Worm (Caenorhabditis elegans) whole organism, L4 larva: ENCODE results near the gene nep-2.

Source experiments
- F10B5.3 ChIP-seq: sonication (generic microtip); optimal IDR thresholded peaks from 2 replicates; lab custom pipeline; 2016; ENCODE audit warnings: mild to moderate bottlenecking, missing genetic modification characterization, missing compliant biosample characterization
- F37D6.2 ChIP-seq: sonication (generic microtip); optimal IDR thresholded peaks from 2 replicates; lab custom pipeline; 2016; ENCODE audit warnings: mild to moderate bottlenecking, missing genetic modification characterization, missing compliant biosample characterization
- Y48G9A.11 ChIP-seq: fragments of 200-800 bp; sonication (Bioruptor generic); IDR thresholded peaks from 2 replicates; pipeline ENCODE4 v1.3.6; 2022; ENCODE audit warnings: missing genetic modification reagents, missing genetic modification characterization, missing compliant biosample characterization
- ama-1 ChIP-seq: fragments of 150-350 bp; optimal IDR thresholded peaks from 2 replicates; lab custom pipeline; 2014; ENCODE audit warnings: inconsistent platforms, mixed read lengths
- arid-1 ChIP-seq: fragments of 200-800 bp; sonication (Bioruptor generic); conservative IDR thresholded peaks from 2 replicates; pipeline ENCODE4 v1.3.6; 2022; ENCODE audit warnings: missing genetic modification reagents, missing genetic modification characterization, missing compliant biosample characterization
- ceh-20 ChIP-seq: fragments of 200-800 bp; sonication (Bioruptor generic); IDR thresholded peaks from 2 replicates; pipeline ENCODE4 v1.3.6; 2022; ENCODE audit warnings: missing genetic modification reagents, missing genetic modification characterization, missing compliant biosample characterization
- ceh-32 ChIP-seq: sonication (generic microtip); optimal IDR thresholded peaks from 2 replicates; lab custom pipeline; 2016; ENCODE audit warnings: mild to moderate bottlenecking, missing genetic modification characterization, missing compliant biosample characterization; ENCODE audit not compliant: poor library complexity
- ceh-44 ChIP-seq: fragments of 200-800 bp; sonication (Bioruptor generic); IDR thresholded peaks from 2 replicates; pipeline ENCODE4 v1.3.6; 2022; ENCODE audit warnings: missing genetic modification reagents, missing genetic modification characterization, missing compliant biosample characterization
- ces-1 ChIP-seq: fragments of 150-350 bp; sonication (generic microtip); optimal IDR thresholded peaks from 4 replicates; lab custom pipeline; 2014; ENCODE audit warnings: missing biosample characterization, missing genetic modification reagents, missing genetic modification characterization
- daf-16 ChIP-seq, 3 experiments: sonication (generic microtip); optimal IDR thresholded peaks; 2 replicates each; lab custom pipeline; 2016 to 2017; ENCODE audit warnings: missing genetic modification characterization in 3 of 3, missing genetic modification reagents in 3 of 3, mild to moderate bottlenecking in 2 of 3, missing compliant biosample characterization in 2 of 3, missing biosample characterization in 1 of 3, moderate library complexity in 1 of 3
- daf-19 ChIP-seq: fragments of 200-800 bp; sonication (Bioruptor generic); conservative IDR thresholded peaks from 2 replicates; pipeline ENCODE4 v1.3.6; 2022; ENCODE audit warnings: missing genetic modification characterization, missing compliant biosample characterization
- dmd-6 ChIP-seq: fragments of 200-800 bp; sonication (Bioruptor generic); IDR thresholded peaks from 2 replicates; pipeline ENCODE4 v1.3.6; 2022; ENCODE audit warnings: missing genetic modification reagents, missing genetic modification characterization, missing compliant biosample characterization
- dmd-9 ChIP-seq: fragments of 200-800 bp; sonication (Bioruptor generic); IDR thresholded peaks from 2 replicates; pipeline ENCODE4 v1.3.6; 2022; ENCODE audit warnings: missing genetic modification reagents, missing genetic modification characterization, missing compliant biosample characterization
- duxl-1 ChIP-seq: sonication (generic microtip); optimal IDR thresholded peaks from 2 replicates; lab custom pipeline; 2016; ENCODE audit warnings: mild to moderate bottlenecking, missing genetic modification characterization, moderate library complexity, missing compliant biosample characterization; ENCODE audit not compliant: poor library complexity
- dve-1 ChIP-seq: sonication (generic microtip); optimal IDR thresholded peaks from 2 replicates; lab custom pipeline; 2017; ENCODE audit warnings: antibody characterized with exemption, mild to moderate bottlenecking, missing genetic modification characterization, missing compliant biosample characterization; ENCODE audit not compliant: insufficient read depth
- hlh-11 ChIP-seq: fragments of 200-800 bp; sonication (Bioruptor generic); optimal IDR thresholded peaks from 2 replicates; lab custom pipeline; 2018; ENCODE audit warnings: mild to moderate bottlenecking, missing genetic modification characterization, missing compliant biosample characterization
- lin-1 ChIP-seq: fragments of 200-800 bp; sonication (Bioruptor generic); IDR thresholded peaks from 2 replicates; pipeline ENCODE4 v1.3.6; 2022; ENCODE audit warnings: missing genetic modification reagents, missing genetic modification characterization, missing compliant biosample characterization
- lin-13 ChIP-seq: fragments of 150-350 bp; optimal IDR thresholded peaks from 2 replicates; lab custom pipeline; 2014; ENCODE audit warnings: missing biosample characterization, missing genetic modification reagents, missing genetic modification characterization
- lin-15B ChIP-seq: fragments of 150-350 bp; sonication (generic microtip); optimal IDR thresholded peaks from 3 replicates; lab custom pipeline; 2014; ENCODE audit warnings: missing biosample characterization, missing genetic modification characterization
- lir-3 ChIP-seq: sonication (generic microtip); optimal IDR thresholded peaks from 2 replicates; lab custom pipeline; 2016; ENCODE audit warnings: mild to moderate bottlenecking, missing genetic modification characterization, missing compliant biosample characterization
- lsy-2 ChIP-seq, 2 experiments: fragments of 150-350 bp in 1 of 2; sonication (generic microtip) in 1 of 2; optimal IDR thresholded peaks; 2 replicates each; lab custom pipeline; 2014 to 2017; ENCODE audit warnings: missing biosample characterization in 2 of 2, missing genetic modification characterization in 2 of 2
- madf-5 ChIP-seq, 2 experiments: fragments of 200-800 bp; sonication (Bioruptor generic); IDR thresholded peaks; 2 replicates each; pipeline ENCODE4 v1.3.6; 2022; ENCODE audit warnings: missing compliant biosample characterization in 2 of 2, missing genetic modification characterization in 2 of 2
- mes-2 ChIP-seq: sonication (generic microtip); optimal IDR thresholded peaks from 2 replicates; lab custom pipeline; 2016; ENCODE audit warnings: missing genotype, mild to moderate bottlenecking, missing genetic modification characterization, missing compliant biosample characterization; ENCODE audit not compliant: poor library complexity, severe bottlenecking
- mxl-2 ChIP-seq: fragments of 200-800 bp; sonication (Bioruptor generic); conservative IDR thresholded peaks from 2 replicates; pipeline ENCODE4 v1.3.6; 2022; ENCODE audit warnings: missing genetic modification reagents, missing genetic modification characterization, missing compliant biosample characterization
- nhr-237 ChIP-seq: sonication (generic microtip); optimal IDR thresholded peaks from 2 replicates; lab custom pipeline; 2017; ENCODE audit warnings: missing biosample characterization, missing genetic modification characterization
- nhr-28 ChIP-seq: fragments of 150-350 bp; optimal IDR thresholded peaks from 2 replicates; lab custom pipeline; 2014; ENCODE audit warnings: missing biosample characterization, missing genetic modification characterization
- nhr-48 ChIP-seq: sonication (generic microtip); optimal IDR thresholded peaks from 2 replicates; lab custom pipeline; 2016; ENCODE audit warnings: mild to moderate bottlenecking, missing genetic modification characterization, missing compliant biosample characterization
- nhr-6 ChIP-seq: fragments of 150-350 bp; optimal IDR thresholded peaks from 2 replicates; lab custom pipeline; 2014; ENCODE audit warnings: missing biosample characterization, missing genetic modification characterization
- pha-4 ChIP-seq, 2 experiments: fragments of 150-350 bp in 1 of 2; fragments of 200-800 bp in 1 of 2; sonication (Bioruptor generic) in 1 of 2; IDR thresholded peaks in 1 of 2; optimal IDR thresholded peaks in 1 of 2; 2 replicates each; pipeline versions ENCODE4 v1.3.6 to Lab custom; 2014 to 2022; ENCODE audit warnings: missing genetic modification characterization in 2 of 2, missing genetic modification reagents in 2 of 2, missing biosample characterization in 1 of 2, missing compliant biosample characterization in 1 of 2
- saeg-2 ChIP-seq: fragments of 200-800 bp; sonication (Bioruptor generic); IDR thresholded peaks from 2 replicates; pipeline ENCODE4 v1.3.6; 2022; ENCODE audit warnings: missing genetic modification reagents, missing genetic modification characterization, missing compliant biosample characterization
- sdz-12 ChIP-seq: fragments of 200-800 bp; sonication (Bioruptor generic); optimal IDR thresholded peaks from 2 replicates; lab custom pipeline; 2018; ENCODE audit warnings: mild to moderate bottlenecking, missing genetic modification characterization, missing compliant biosample characterization
- set-16 ChIP-seq: fragments of 200-800 bp; sonication (Bioruptor generic); IDR thresholded peaks from 2 replicates; pipeline ENCODE4 v1.3.6; 2022; ENCODE audit warnings: missing genetic modification reagents, missing genetic modification characterization, missing compliant biosample characterization
- skn-1 ChIP-seq: fragments of 150-350 bp; optimal IDR thresholded peaks from 2 replicates; lab custom pipeline; 2014; ENCODE audit warnings: missing biosample characterization, missing genetic modification characterization
- snpc-4 ChIP-seq: fragments of 150-350 bp; optimal IDR thresholded peaks from 2 replicates; lab custom pipeline; 2014; ENCODE audit warnings: missing biosample characterization, missing genetic modification characterization
- unc-62 ChIP-seq, 3 experiments: fragments of 150-350 bp in 1 of 3; sonication (generic microtip); optimal IDR thresholded peaks in 2 of 3; peaks in 1 of 3; 1 replicate in 1 of 3; 2 replicates in 2 of 3; lab custom pipeline; 2014 to 2017; ENCODE audit warnings: missing biosample characterization in 3 of 3, missing genetic modification characterization in 3 of 3, missing genetic modification reagents in 3 of 3, missing genotype in 1 of 3
- vab-7 ChIP-seq: fragments of 200-800 bp; sonication (Bioruptor generic); IDR thresholded peaks from 2 replicates; pipeline ENCODE4 v1.3.6; 2022; ENCODE audit warnings: missing genetic modification reagents, missing genetic modification characterization, missing compliant biosample characterization
- ztf-11 ChIP-seq: fragments of 150-350 bp; optimal IDR thresholded peaks from 2 replicates; lab custom pipeline; 2014; ENCODE audit warnings: missing biosample characterization, missing genetic modification characterization

Gene nep-2

ce11 chrII:2725561-2725960 lies at the start of gene nep-2, which contains the start of gene T05A8.11:
Gene nep-2, minus strand, starts transcription at chrII:2725752.
Gene T05A8.11, minus strand, starts transcription at chrII:2725661.
- 0 out of 2 replicates have a peak, but pooled peaks have one; percentile 2 for TF ChIP-seq set-16 (GFP tag; lab: Robert Waterston, UW)
- TF ChIP-seq pha-4 (GFP tag; IDR thresholded peaks at IDR 0.05; lab: Robert Waterston, UW): no peak
- no peak for TF ChIP-seq pha-4 (tag; optimal IDR thresholded peaks at IDR 0.05; lab: Kevin White, UChicago)
- no peak for TF ChIP-seq nhr-28
- TF ChIP-seq, all 104 proteins: peak for 1

ce11 chrII:2774904-2775303 lies 49.4 kb upstream of the nep-2 start, which contains the start of gene fbxb-111:
Gene fbxb-111, minus strand, starts transcription at chrII:2775004.
- TF ChIP-seq skn-1 (tag; lab: Kevin White, UChicago) (no peak), ceh-44 (GFP tag; lab: Robert Waterston, UW) (no peak), duxl-1 (tag; lab: Kevin White, UChicago) (no peak), lin-15B (tag; lab: Kevin White, UChicago) (no peak), mxl-2 (no peak), ztf-11 (tag; lab: Kevin White, UChicago) (no peak), daf-16 (GFP tag; optimal IDR thresholded peaks at IDR 0.05; lab: Kevin White, UChicago) (no peak), daf-16 (tag; optimal IDR thresholded peaks at IDR 0.05; lab: Kevin White, UChicago) (no peak), lir-3 (no peak), madf-5 (GFP tag; IDR thresholded peaks at IDR 0.05; lab: Robert Waterston, UW) (no peak), mes-2 (tag; lab: Kevin White, UChicago) (no peak), ceh-20 (GFP tag; lab: Robert Waterston, UW) (no peak), F10B5.3 (tag; lab: Kevin White, UChicago) (no peak), daf-19 (GFP tag; lab: Robert Waterston, UW) (no peak), saeg-2 (GFP tag; lab: Robert Waterston, UW) (no peak), nhr-28 (no peak)

ce11 chrII:2773534-2773933 lies 48.0 kb upstream of the nep-2 start, which contains the start of gene sdz-9:
Gene sdz-9, minus strand, starts transcription at chrII:2773634.
- TF ChIP-seq lsy-2 (tag; optimal IDR thresholded peaks at IDR 0.05; lab: Kevin White, UChicago) (no peak), unc-62 (GFP tag; optimal IDR thresholded peaks at IDR 0.05 in 1 of 2; lab: Kevin White, UChicago) (peak in 1 of 2 experiments; percentile 10), unc-62 (tag; optimal IDR thresholded peaks at IDR 0.05; lab: Kevin White, UChicago) (no peak)

- TF ChIP-seq hlh-11 (no peak), nhr-6 (tag; lab: Kevin White, UChicago) (no peak), Y48G9A.11 (GFP tag; lab: Robert Waterston, UW) (no peak), ztf-11 (tag; lab: Kevin White, UChicago) (no peak), F37D6.2 (tag; lab: Kevin White, UChicago) (no peak), daf-19 (GFP tag; lab: Robert Waterston, UW) (no peak), sdz-12 (no peak), nhr-28 (no peak), nhr-237 (tag; lab: Kevin White, UChicago) (no peak), duxl-1 (tag; lab: Kevin White, UChicago) (no peak)
- TF ChIP-seq, all 104 proteins: peak for 0
Observed at ce11 chrII:2772166-2772565, 46.6 kb upstream of the nep-2 start, which contains the start of gene sdz-10. Gene sdz-10, minus strand, starts transcription at chrII:2772266.

ce11 chrII:2770788-2771187 lies 45.2 kb upstream of the nep-2 start, which contains the start of gene fbxb-105:
Gene fbxb-105, minus strand, starts transcription at chrII:2770888.
- TF ChIP-seq dmd-9 (no peak), lin-1 (no peak), ceh-32 (tag; lab: Kevin White, UChicago) (no peak), daf-16 (GFP tag; optimal IDR thresholded peaks at IDR 0.05; lab: Kevin White, UChicago) (no peak), daf-16 (tag; optimal IDR thresholded peaks at IDR 0.05; lab: Kevin White, UChicago) (no peak), snpc-4 (tag; lab: Kevin White, UChicago) (no peak), dve-1 (tag; lab: Kevin White, UChicago) (no peak), ama-1 (lab: Kevin White, UChicago) (no peak), arid-1 (GFP tag; lab: Robert Waterston, UW) (no peak), lsy-2 (tag; optimal IDR thresholded peaks at IDR 0.05; lab: Kevin White, UChicago) (no peak), lin-13 (no peak), duxl-1 (tag; lab: Kevin White, UChicago) (no peak), nhr-48 (tag; lab: Kevin White, UChicago) (no peak), dmd-6 (no peak), ces-1 (GFP tag; lab: Kevin White, UChicago) (no peak), vab-7 (no peak), nhr-237 (tag; lab: Kevin White, UChicago) (no peak)
